Fruit fly (Drosophila melanogaster) whole organism, wandering third instar larva: ENCODE measurements around the gene CG32073.

Experiments
- CG32264 ChIP-seq: fragments of 200-800 bp; sonication (Bioruptor generic); optimal IDR thresholded peaks from 2 replicates; lab custom pipeline; 2016; ENCODE audit warnings: missing biosample characterization, missing genetic modification characterization
- Hr78 ChIP-seq: fragments of >200 bp; optimal IDR thresholded peaks from 2 replicates; lab custom pipeline; 2017; ENCODE audit warnings: missing biosample characterization, missing genetic modification characterization
- Myc ChIP-seq: fragments of >200 bp; optimal IDR thresholded peaks from 2 replicates; lab custom pipeline; 2017
- OdsH ChIP-seq: fragments of 200-800 bp; sonication (Bioruptor generic); optimal IDR thresholded peaks from 2 replicates; lab custom pipeline; 2016; ENCODE audit warnings: missing biosample characterization, mild to moderate bottlenecking, missing genetic modification characterization
- dsf ChIP-seq: sonication (Bioruptor generic); optimal IDR thresholded peaks from 2 replicates; lab custom pipeline; 2016; ENCODE audit warnings: missing biosample characterization, missing genetic modification characterization, borderline replicate concordance
- fru ChIP-seq: fragments of 200-800 bp; sonication (Bioruptor generic); optimal IDR thresholded peaks from 3 replicates; lab custom pipeline; 2016; ENCODE audit warnings: missing biosample characterization, mild to moderate bottlenecking, missing genetic modification characterization
- h ChIP-seq: fragments of 200-800 bp; sonication (Bioruptor generic); optimal IDR thresholded peaks from 3 replicates; lab custom pipeline; 2016; ENCODE audit warnings: missing biosample characterization, mild to moderate bottlenecking, missing genetic modification characterization
- psq ChIP-seq: fragments of 200-800 bp; sonication (Bioruptor generic); optimal IDR thresholded peaks from 3 replicates; lab custom pipeline; 2017; ENCODE audit warnings: missing biosample characterization, mild to moderate bottlenecking, missing genetic modification characterization, moderate library complexity

DNA sequence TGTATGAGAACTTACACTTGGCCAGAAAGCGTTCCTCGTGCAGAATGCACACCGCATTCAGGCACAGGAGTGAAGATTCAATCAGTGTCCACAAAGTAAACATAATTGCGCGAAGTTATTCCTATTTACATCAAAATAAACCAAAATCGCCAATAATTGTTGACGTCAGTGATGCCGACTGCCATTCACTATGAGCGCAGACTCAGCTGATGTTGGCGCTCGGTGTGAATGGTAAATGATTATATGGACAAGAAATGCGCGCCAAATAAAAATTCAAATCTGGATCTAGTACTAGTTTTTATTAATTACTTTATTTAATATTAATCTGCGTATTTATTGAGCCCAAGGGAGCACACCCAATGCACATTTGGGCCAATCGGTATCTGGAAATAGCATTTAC is 44.9 kb downstream of the CG32073 start, which contains the start of gene CG32069:
- TF ChIP-seq Myc (lab: Kevin White, UChicago) = no peak
- no peak for TF ChIP-seq fru (GFP tag; lab: Kevin White, UChicago)
- no peak for TF ChIP-seq CG32264 (GFP tag; lab: Kevin White, UChicago)
- TF ChIP-seq psq (GFP tag; lab: Kevin White, UChicago) = no peak
- no peak for TF ChIP-seq h (GFP tag; lab: Kevin White, UChicago)
- TF ChIP-seq Hr78 (GFP tag; lab: Kevin White, UChicago) = no peak
- TF ChIP-seq OdsH (GFP tag; lab: Kevin White, UChicago) = no peak
- no peak for TF ChIP-seq dsf (GFP tag; lab: Kevin White, UChicago)
